Fruit fly (Drosophila melanogaster): ENCODE data around the gene CG5968.

CG5968 gene

dm6 chr2L:16547652-16548417 is 1.9 kb downstream of the CG5968 start:
- peak; percentile 53 for TF ChIP-seq noc (tag; optimal IDR thresholded peaks at IDR 0.05)

- TF ChIP-seq noc (tag; optimal IDR thresholded peaks at IDR 0.05): peak; percentile 30
Observed at dm6 chr2L:16545772-16546171, 4.0 kb downstream of the CG5968 start.

- TF ChIP-seq noc (tag; optimal IDR thresholded peaks at IDR 0.05): no peak
Observed at dm6 chr2L:16544563-16545066, 5.1 kb downstream of the CG5968 start, which contains the start of gene mtgo. mtgo (plus strand) TSS chr2L:16545016.

- no peak for TF ChIP-seq noc (tag; optimal IDR thresholded peaks at IDR 0.05)
Observed at dm6 chr2L:16543894-16544293, 5.9 kb downstream of the CG5968 start.

- TF ChIP-seq noc (tag; optimal IDR thresholded peaks at IDR 0.05): no peak
Observed at dm6 chr2L:16542997-16543593, 6.7 kb downstream of the CG5968 start.

- TF ChIP-seq noc (tag; optimal IDR thresholded peaks at IDR 0.05): no peak
Observed at dm6 chr2L:16542246-16542645, 7.5 kb downstream of the CG5968 start, which contains the start of gene CG31816. CG31816 (plus strand) TSS chr2L:16542546.

dm6 chr2L:16541733-16542132 is 8.0 kb downstream of the CG5968 start:
- no peak for TF ChIP-seq noc (tag; optimal IDR thresholded peaks at IDR 0.05)

dm6 chr2L:16541318-16541717 is 8.4 kb downstream of the CG5968 start:
- no peak for TF ChIP-seq noc (tag; optimal IDR thresholded peaks at IDR 0.05)

- no peak for TF ChIP-seq noc (tag; optimal IDR thresholded peaks at IDR 0.05)
Observed at dm6 chr2L:16540773-16541172, 9.0 kb downstream of the CG5968 start.

- TF ChIP-seq noc (tag; optimal IDR thresholded peaks at IDR 0.05): no peak
Observed at dm6 chr2L:16538931-16539330, 10.8 kb downstream of the CG5968 start.

dm6 chr2L:16538134-16538533 is 11.6 kb downstream of the CG5968 start:
- no peak for TF ChIP-seq noc (tag; optimal IDR thresholded peaks at IDR 0.05)

dm6 chr2L:16537049-16537459 is 12.7 kb downstream of the CG5968 start:
- no peak for TF ChIP-seq noc (tag; optimal IDR thresholded peaks at IDR 0.05)

dm6 chr2L:16536501-16536900 is 13.3 kb downstream of the CG5968 start:
- TF ChIP-seq noc (tag; optimal IDR thresholded peaks at IDR 0.05): no peak

dm6 chr2L:16535673-16536144 is 14.1 kb downstream of the CG5968 start:
- peak; percentile 66 for TF ChIP-seq noc (tag; optimal IDR thresholded peaks at IDR 0.05)

- peak; percentile 88 for TF ChIP-seq noc (tag; optimal IDR thresholded peaks at IDR 0.05)
Observed at dm6 chr2L:16535071-16535581, 14.6 kb downstream of the CG5968 start.

- peak; percentile 41 for TF ChIP-seq noc (tag; optimal IDR thresholded peaks at IDR 0.05)
Observed at dm6 chr2L:16534174-16534835, 15.5 kb downstream of the CG5968 start.
